Worm (Caenorhabditis elegans) whole organism, early embryonic: ENCODE data around the gene lec-8.

ENCODE experiments used
- B0310.2 ChIP-seq: sonication (generic microtip); optimal IDR thresholded peaks from 2 replicates; lab custom pipeline; 2016; ENCODE audit warnings: mild to moderate bottlenecking, missing genetic modification characterization, missing compliant biosample characterization
- F13C5.2 ChIP-seq: sonication (generic microtip); optimal IDR thresholded peaks from 2 replicates; lab custom pipeline; 2017; ENCODE audit warnings: mild to moderate bottlenecking, missing genetic modification characterization, inconsistent platforms, missing compliant biosample characterization
- aly-1 ChIP-seq: sonication (generic microtip); optimal IDR thresholded peaks from 2 replicates; lab custom pipeline; 2016; ENCODE audit warnings: missing genetic modification characterization, missing compliant biosample characterization
- ama-1 ChIP-seq: fragments of 150-350 bp; optimal IDR thresholded peaks from 2 replicates; lab custom pipeline; 2014
- ceh-13 ChIP-seq: fragments of 200-800 bp; sonication (Bioruptor generic); optimal IDR thresholded peaks from 2 replicates; lab custom pipeline; 2018; ENCODE audit warnings: mild to moderate bottlenecking, missing genetic modification characterization, missing compliant biosample characterization
- ceh-36 ChIP-seq: sonication (generic microtip); optimal IDR thresholded peaks from 2 replicates; lab custom pipeline; 2016; ENCODE audit warnings: missing genetic modification characterization, inconsistent platforms, missing compliant biosample characterization
- ets-7 ChIP-seq: sonication (generic microtip); optimal IDR thresholded peaks from 2 replicates; lab custom pipeline; 2016; ENCODE audit warnings: missing genotype, missing genetic modification characterization, missing compliant biosample characterization
- flt-1 ChIP-seq: fragments of 200-800 bp; sonication (Bioruptor generic); IDR thresholded peaks from 2 replicates; pipeline ENCODE4 v1.3.6; 2022; ENCODE audit warnings: missing genetic modification characterization, missing compliant biosample characterization
- hmbx-1 ChIP-seq: sonication (generic microtip); optimal IDR thresholded peaks from 2 replicates; lab custom pipeline; 2016; ENCODE audit warnings: mild to moderate bottlenecking, missing genetic modification characterization, missing compliant biosample characterization
- hmg-4 ChIP-seq: fragments of 200-800 bp; sonication (Bioruptor generic); optimal IDR thresholded peaks from 2 replicates; lab custom pipeline; 2018; ENCODE audit warnings: mild to moderate bottlenecking, missing genetic modification characterization, missing compliant biosample characterization
- hnd-1 ChIP-seq: sonication (generic microtip); optimal IDR thresholded peaks from 2 replicates; lab custom pipeline; 2016; ENCODE audit warnings: missing genetic modification characterization, missing compliant biosample characterization
- pes-1 ChIP-seq: fragments of 200-800 bp; sonication (Bioruptor generic); IDR thresholded peaks from 2 replicates; pipeline ENCODE4 v1.3.6; 2022; ENCODE audit warnings: missing genetic modification reagents, missing genetic modification characterization, missing compliant biosample characterization
- scrt-1 ChIP-seq: fragments of 200-800 bp; sonication (Bioruptor generic); IDR thresholded peaks from 2 replicates; pipeline ENCODE4 v1.3.6; 2022; ENCODE audit warnings: missing genetic modification characterization, missing compliant biosample characterization
- sea-1 ChIP-seq: fragments of 200-800 bp; sonication (Bioruptor generic); conservative IDR thresholded peaks from 2 replicates; pipeline ENCODE4 v1.3.6; 2022; ENCODE audit warnings: missing genetic modification characterization, missing compliant biosample characterization
- tbx-11 ChIP-seq: fragments of 200-800 bp; sonication (Bioruptor generic); IDR thresholded peaks from 2 replicates; pipeline ENCODE4 v1.3.6; 2022; ENCODE audit warnings: missing genetic modification characterization, missing compliant biosample characterization
- tbx-37 ChIP-seq: fragments of 200-800 bp; sonication (Bioruptor generic); conservative IDR thresholded peaks from 2 replicates; pipeline ENCODE4 v1.3.6; 2022; ENCODE audit warnings: missing genetic modification reagents, missing genetic modification characterization, missing compliant biosample characterization
- tra-4 ChIP-seq: sonication (generic microtip); optimal IDR thresholded peaks from 2 replicates; lab custom pipeline; 2017; ENCODE audit warnings: missing genetic modification characterization, missing compliant biosample characterization

The lec-8 gene

ce11 chrX:9848214-9848789 lies 2.1 kb upstream of the lec-8 start:
- TF ChIP-seq ets-7 (tag; lab: Kevin White, UChicago) (no peak), tbx-37 (GFP tag; lab: Robert Waterston, UW) (no peak), hmbx-1 (tag; lab: Kevin White, UChicago) (no peak), F13C5.2 (tag; lab: Kevin White, UChicago) (no peak), scrt-1 (GFP tag; lab: Robert Waterston, UW) (no peak), hmg-4 (GFP tag; lab: Kevin White, UChicago) (no peak), tra-4 (tag; lab: Kevin White, UChicago) (no peak), aly-1 (no peak), ama-1 (lab: Kevin White, UChicago) (no peak)

ce11 chrX:9851745-9852330 lies 1.5 kb downstream of the lec-8 start, which contains the start of gene lec-7:
Gene lec-7, plus strand, starts transcription at chrX:9852041.
- TF ChIP-seq tbx-11 (GFP tag; lab: Robert Waterston, UW), result no peak
- no peak for TF ChIP-seq ceh-36 (tag; lab: Kevin White, UChicago)
- TF ChIP-seq hmg-4 (GFP tag; lab: Kevin White, UChicago), result no peak
- TF ChIP-seq sea-1 (GFP tag; lab: Robert Waterston, UW), result no peak
- TF ChIP-seq scrt-1 (GFP tag; lab: Robert Waterston, UW), result no peak
- no peak for TF ChIP-seq ceh-13
- TF ChIP-seq pes-1 (GFP tag; lab: Robert Waterston, UW), result no peak
- TF ChIP-seq tbx-37 (GFP tag; lab: Robert Waterston, UW), result no peak
- no peak for TF ChIP-seq hnd-1 (tag; lab: Kevin White, UChicago)

DNA sequence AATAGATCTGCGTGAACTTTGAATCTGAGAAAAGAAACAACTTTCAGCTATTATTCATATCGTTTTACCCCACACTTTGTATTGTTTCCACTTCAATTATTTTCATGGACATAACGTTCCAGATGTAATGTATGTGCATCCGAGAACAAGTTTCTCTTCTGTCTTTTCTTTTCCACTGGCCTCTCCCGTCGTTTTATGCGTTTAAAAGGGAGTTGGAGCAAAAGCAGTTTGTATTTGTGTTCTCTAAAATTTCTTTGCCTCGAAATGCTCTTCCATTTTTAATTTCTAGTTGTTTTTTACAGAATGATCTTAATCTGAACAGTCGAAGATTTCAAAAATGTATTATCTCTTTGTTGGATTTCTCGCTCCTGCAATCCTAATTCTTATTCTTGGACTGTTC lies 6.2 kb downstream of the lec-8 start, which contains the start of gene R07B1.11:
TSS of gene R07B1.11 (plus strand) at position 301 of the 400 bp plus-strand sequence.
- TF ChIP-seq ets-7 (tag; lab: Kevin White, UChicago) (no peak), tra-4 (tag; lab: Kevin White, UChicago) (no peak), F13C5.2 (tag; lab: Kevin White, UChicago) (no peak), scrt-1 (GFP tag; lab: Robert Waterston, UW) (no peak), ceh-36 (tag; lab: Kevin White, UChicago) (no peak), tbx-37 (GFP tag; lab: Robert Waterston, UW) (no peak), hmbx-1 (tag; lab: Kevin White, UChicago) (no peak), ama-1 (lab: Kevin White, UChicago) (no peak)

DNA sequence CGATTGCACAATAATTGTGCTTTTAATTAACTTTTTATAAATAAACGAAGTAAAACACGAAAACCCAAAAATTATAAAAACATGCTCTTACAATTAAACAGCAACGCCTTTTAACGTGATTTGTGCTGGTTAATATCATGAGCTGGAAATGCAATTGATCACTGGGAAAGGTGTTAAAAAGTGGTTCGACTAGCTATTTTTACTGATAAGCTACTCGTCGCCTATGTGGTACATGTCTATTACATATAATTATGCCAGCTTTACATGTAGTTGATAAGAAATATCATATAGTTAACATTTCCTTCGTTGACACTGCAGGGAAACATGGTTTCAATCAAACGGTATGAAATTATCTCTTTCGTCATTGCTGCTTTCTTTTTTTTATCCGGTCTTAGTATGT lies 7.7 kb downstream of the lec-8 start, which contains the start of gene scav-5:
TSS of gene scav-5 (plus strand) at position 297 of the 400 bp plus-strand sequence.
- no peak for TF ChIP-seq hmg-4 (GFP tag; lab: Kevin White, UChicago)
- no peak for TF ChIP-seq pes-1 (GFP tag; lab: Robert Waterston, UW)
- no peak for TF ChIP-seq ama-1 (lab: Kevin White, UChicago)
- no peak for TF ChIP-seq aly-1
- no peak for TF ChIP-seq flt-1
- no peak for TF ChIP-seq tbx-37 (GFP tag; lab: Robert Waterston, UW)
- no peak for TF ChIP-seq ceh-13

ce11 chrX:9862916-9863624 lies 12.7 kb downstream of the lec-8 start, which contains the start of the genes gst-36 and R07B1.5:
Gene gst-36, minus strand, starts transcription at chrX:9862960.
Gene R07B1.5, plus strand, starts transcription at chrX:9863580.
- TF ChIP-seq ceh-36 (tag; lab: Kevin White, UChicago) (no peak), ceh-13 (no peak), ama-1 (lab: Kevin White, UChicago) (no peak), tbx-11 (GFP tag; lab: Robert Waterston, UW) (no peak), tra-4 (tag; lab: Kevin White, UChicago) (no peak)

ce11 chrX:9866355-9866754 lies 16.0 kb downstream of the lec-8 start, which contains the start of gene R07B1.6:
Gene R07B1.6, plus strand, starts transcription at chrX:9866655.
- no peak for TF ChIP-seq sea-1 (GFP tag; lab: Robert Waterston, UW)
- TF ChIP-seq F13C5.2 (tag; lab: Kevin White, UChicago), result no peak
- TF ChIP-seq hmg-4 (GFP tag; lab: Kevin White, UChicago), result no peak
- no peak for TF ChIP-seq B0310.2 (tag; lab: Kevin White, UChicago)
- TF ChIP-seq hnd-1 (tag; lab: Kevin White, UChicago), result no peak

DNA sequence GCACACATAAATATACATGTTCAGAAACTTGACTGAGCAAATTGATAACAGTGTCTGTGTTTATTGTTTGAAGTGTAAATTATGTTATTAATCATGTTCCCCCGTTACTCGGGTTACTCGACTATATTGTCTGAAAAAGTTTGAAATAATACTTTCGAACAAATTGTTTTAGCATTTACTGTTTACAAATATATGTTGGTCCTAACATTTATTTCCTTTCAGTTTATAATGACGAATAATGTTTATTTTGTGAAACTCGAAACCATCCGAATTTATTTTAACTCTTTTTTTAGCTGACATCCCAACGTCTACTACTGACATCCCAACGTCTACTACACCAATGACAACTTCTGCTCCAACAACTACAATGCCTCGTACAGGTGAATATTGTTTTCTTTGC lies 18.4 kb downstream of the lec-8 start, which contains the start of gene R07B1.7:
TSS of gene R07B1.7 (plus strand) at position 301 of the 400 bp plus-strand sequence.
- TF ChIP-seq B0310.2 (tag; lab: Kevin White, UChicago) (no peak), pes-1 (GFP tag; lab: Robert Waterston, UW) (no peak), sea-1 (GFP tag; lab: Robert Waterston, UW) (no peak), flt-1 (no peak), tbx-37 (GFP tag; lab: Robert Waterston, UW) (no peak), ama-1 (lab: Kevin White, UChicago) (no peak), tra-4 (tag; lab: Kevin White, UChicago) (no peak)
